Fruit fly (Drosophila melanogaster): ENCODE measurements around the gene CG33493.

The CG33493 gene

DNA sequence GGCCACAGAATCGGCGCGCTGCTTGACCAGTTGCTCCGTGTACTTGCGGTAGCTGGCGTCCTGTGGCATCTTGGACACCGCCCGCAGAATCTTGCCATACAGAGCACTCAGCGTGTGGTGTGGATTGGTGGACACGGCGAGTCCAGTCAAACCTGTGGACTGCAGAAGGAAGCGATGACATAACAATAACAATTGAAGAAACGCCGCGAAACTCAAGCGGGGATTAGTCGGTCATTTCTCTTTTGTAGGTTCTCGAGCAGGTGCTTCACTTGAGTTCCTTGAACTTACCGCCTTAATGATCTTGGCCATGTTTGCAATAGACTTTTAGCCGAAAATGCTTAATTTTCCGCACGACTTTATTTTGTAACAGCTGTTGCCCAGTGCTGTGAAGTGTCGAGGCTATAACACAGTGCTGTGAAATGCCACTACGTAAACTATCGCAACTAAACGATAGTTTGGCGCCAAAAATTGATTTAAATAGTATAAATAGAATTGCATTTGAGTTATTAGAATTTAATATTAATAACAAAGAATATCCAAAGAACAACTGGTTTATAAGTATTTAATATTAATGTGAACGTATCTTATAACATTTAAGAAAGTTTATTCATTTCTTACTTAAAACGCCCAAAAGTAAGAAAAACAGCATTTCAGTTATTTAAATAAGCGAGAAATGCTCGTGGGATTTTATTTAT, 889 bp upstream of the CG33493 start, which contains the start of gene ND-13B (continued):
- TF ChIP-seq Spps (tag; optimal IDR thresholded peaks at IDR 0.05) = no peak
- peak; percentile 33 for TF ChIP-seq CG7987 (GFP tag; optimal IDR thresholded peaks at IDR 0.05)
- TF ChIP-seq sob (GFP tag; IDR thresholded peaks at IDR 0.05) = 0 out of 2 replicates have a peak, but pooled peaks have one; percentile 24
- peak; percentile 52 for TF ChIP-seq HHEX (GFP tag; optimal IDR thresholded peaks at IDR 0.05)
- peak; percentile 18 for TF ChIP-seq CG18764 (GFP tag; optimal IDR thresholded peaks at IDR 0.05)
- peak; percentile 38 for TF ChIP-seq CG10147 (GFP tag; optimal IDR thresholded peaks at IDR 0.05)
- TF ChIP-seq Fer3 (tag; optimal IDR thresholded peaks at IDR 0.05) = peak; percentile 8
- peak; percentile 85 for TF ChIP-seq CG13287 (GFP tag; IDR thresholded peaks at IDR 0.05; ENCODE audit: partially characterized antibody)
- TF ChIP-seq CG9876 (GFP tag; optimal IDR thresholded peaks at IDR 0.05) = no peak
- peak; percentile 17 for TF ChIP-seq Myb (GFP tag; optimal IDR thresholded peaks at IDR 0.05)
- peak; percentile 74 for TF ChIP-seq Fer1 (GFP tag; optimal IDR thresholded peaks at IDR 0.05)
- TF ChIP-seq Lhr (GFP tag; optimal IDR thresholded peaks at IDR 0.05) = no peak
- TF ChIP-seq zfh2 (GFP tag; optimal IDR thresholded peaks at IDR 0.05) = peak; percentile 47
- TF ChIP-seq Asciz (GFP tag; optimal IDR thresholded peaks at IDR 0.05) = no peak
- TF ChIP-seq CG7963 (GFP tag; IDR thresholded peaks at IDR 0.05; ENCODE audit: partially characterized antibody) = peak; percentile 67; the same call in 2 of the 3 replicates
- TF ChIP-seq lab (GFP tag; optimal IDR thresholded peaks at IDR 0.05) = peak; percentile 67
- TF ChIP-seq CG7745 (tag; optimal IDR thresholded peaks at IDR 0.05) = peak; percentile 52
- TF ChIP-seq Dp (GFP tag; optimal IDR thresholded peaks at IDR 0.05) = peak; percentile 91
- peak; percentile 75 for TF ChIP-seq Doc3 (GFP tag; IDR thresholded peaks at IDR 0.05; ENCODE audit: partially characterized antibody)
- peak; percentile 33 for TF ChIP-seq HLH54F (GFP tag; optimal IDR thresholded peaks at IDR 0.05)
- no peak for TF ChIP-seq kay (GFP tag; optimal IDR thresholded peaks at IDR 0.05)
- peak; percentile 86 for TF ChIP-seq Med (GFP tag)
- peak; percentile 55 for TF ChIP-seq CG4854 (GFP tag; optimal IDR thresholded peaks at IDR 0.05)
- TF ChIP-seq CG7271 (tag; optimal IDR thresholded peaks at IDR 0.05) = no peak
- TF ChIP-seq bbx (GFP tag; IDR thresholded peaks at IDR 0.05; ENCODE audit: partially characterized antibody) = peak; percentile 81
- TF ChIP-seq sima (GFP tag; optimal IDR thresholded peaks at IDR 0.05) = no peak
- TF ChIP-seq Meics (GFP tag; optimal IDR thresholded peaks at IDR 0.05) = peak; percentile 8
- peak; percentile 7 for TF ChIP-seq sd (tag; optimal IDR thresholded peaks at IDR 0.05)
- peak; percentile 4 for TF ChIP-seq Xbp1 (GFP tag; optimal IDR thresholded peaks at IDR 0.05)
- TF ChIP-seq pho (GFP tag; optimal IDR thresholded peaks at IDR 0.05) = peak; percentile 7
- TF ChIP-seq CG18599 (GFP tag; optimal IDR thresholded peaks at IDR 0.05) = peak; percentile 37
- TF ChIP-seq gfzf (GFP tag; optimal IDR thresholded peaks at IDR 0.05) = peak; percentile 11
- TF ChIP-seq Ets97D (GFP tag; optimal IDR thresholded peaks at IDR 0.05) = peak; percentile 44
- no peak for TF ChIP-seq hkb (optimal IDR thresholded peaks at IDR 0.05)
- 0 out of 2 replicates have a peak, but pooled peaks have one; percentile 14 for TF ChIP-seq hkb (GFP tag; IDR thresholded peaks at IDR 0.05)
- peak; percentile 29; the same call in 1 of the 2 replicates for TF ChIP-seq CG3847 (GFP tag; IDR thresholded peaks at IDR 0.05)
- no peak for TF ChIP-seq Sox102F (GFP tag; optimal IDR thresholded peaks at IDR 0.05)
- peak; percentile 42 for TF ChIP-seq MESR4 (GFP tag; optimal IDR thresholded peaks at IDR 0.05)
- TF ChIP-seq vnd (GFP tag; IDR thresholded peaks at IDR 0.05; ENCODE audit: partially characterized antibody) = 0 out of 3 replicates have a peak, but pooled peaks have one; percentile 22
- peak; percentile 33 for TF ChIP-seq lbe (GFP tag; optimal IDR thresholded peaks at IDR 0.05)
- no peak for TF ChIP-seq CG10979 (tag; optimal IDR thresholded peaks at IDR 0.05)
- TF ChIP-seq MTF-1 (GFP tag; optimal IDR thresholded peaks at IDR 0.05; ENCODE audit: borderline replicate concordance) = peak; percentile 1
- peak; percentile 22 for TF ChIP-seq CG4617 (GFP tag; optimal IDR thresholded peaks at IDR 0.05; ENCODE audit: borderline replicate concordance)
- no peak for TF ChIP-seq Hmr (GFP tag; optimal IDR thresholded peaks at IDR 0.05)
- TF ChIP-seq mam (GFP tag; optimal IDR thresholded peaks at IDR 0.05) = peak; percentile 53
- peak; percentile 10 for TF ChIP-seq Dip3 (GFP tag; optimal IDR thresholded peaks at IDR 0.05)
- no peak for TF ChIP-seq CG4328 (GFP tag; optimal IDR thresholded peaks at IDR 0.05)
- peak; percentile 88 for TF ChIP-seq MBD-R2 (GFP tag; IDR thresholded peaks at IDR 0.05)

All from whole organism, embryonic.